Fruit fly (Drosophila melanogaster) whole organism, wandering third instar larva: ENCODE results near the gene CG3408.

ENCODE experiments used
- Abd-B ChIP-seq: fragments of >200 bp; optimal IDR thresholded peaks from 2 replicates; lab custom pipeline; 2017; ENCODE audit warnings: missing biosample characterization, missing genetic modification characterization
- CG32264 ChIP-seq: fragments of 200-800 bp; sonication (Bioruptor generic); optimal IDR thresholded peaks from 2 replicates; lab custom pipeline; 2016; ENCODE audit warnings: missing biosample characterization, missing genetic modification characterization
- CG9705 ChIP-seq: fragments of 200-800 bp; sonication (Bioruptor generic); optimal IDR thresholded peaks from 2 replicates; lab custom pipeline; 2018; ENCODE audit warnings: missing biosample characterization, mild to moderate bottlenecking, missing genetic modification characterization
- CrebA ChIP-seq: fragments of 200-800 bp; sonication (Bioruptor generic); optimal IDR thresholded peaks from 2 replicates; lab custom pipeline; 2016; ENCODE audit warnings: missing biosample characterization, mild to moderate bottlenecking, missing genetic modification characterization, borderline replicate concordance
- Dif ChIP-seq: fragments of 200-275, 200-300 bp; sonication (Bioruptor generic); optimal IDR thresholded peaks from 2 replicates; lab custom pipeline; 2018; ENCODE audit warnings: missing biosample characterization, missing genetic modification characterization; ENCODE audit not compliant: partially characterized antibody
- GATAd ChIP-seq: sonication (Bioruptor generic); optimal IDR thresholded peaks from 2 replicates; lab custom pipeline; 2016; ENCODE audit warnings: missing biosample characterization, missing genetic modification characterization
- HLH106 ChIP-seq: fragments of 200-800 bp; optimal IDR thresholded peaks from 3 replicates; lab custom pipeline; 2019; ENCODE audit warnings: missing biosample characterization, mild to moderate bottlenecking, missing genetic modification characterization, moderate library complexity
- Hnf4 ChIP-seq: fragments of 200-800 bp; sonication (Bioruptor generic); optimal IDR thresholded peaks from 2 replicates; lab custom pipeline; 2016; ENCODE audit warnings: missing biosample characterization, mild to moderate bottlenecking, missing genetic modification characterization
- Hr78 ChIP-seq: fragments of >200 bp; optimal IDR thresholded peaks from 2 replicates; lab custom pipeline; 2017; ENCODE audit warnings: missing biosample characterization, missing genetic modification characterization
- Hr83 ChIP-seq: fragments of 200-300 bp; sonication (Bioruptor generic); optimal IDR thresholded peaks from 2 replicates; lab custom pipeline; 2016; ENCODE audit warnings: missing biosample characterization, mild to moderate bottlenecking, missing genetic modification characterization, moderate library complexity; ENCODE audit not compliant: poor library complexity, severe bottlenecking
- Jra ChIP-seq: sonication (Bioruptor generic); optimal IDR thresholded peaks from 2 replicates; lab custom pipeline; 2016; ENCODE audit warnings: missing biosample characterization, missing genetic modification characterization
- Mio ChIP-seq: sonication (Bioruptor generic); optimal IDR thresholded peaks from 2 replicates; lab custom pipeline; 2016; ENCODE audit warnings: missing biosample characterization, missing genetic modification characterization
- Myc ChIP-seq: fragments of >200 bp; optimal IDR thresholded peaks from 2 replicates; lab custom pipeline; 2017
- N ChIP-seq: fragments of >200 bp; optimal IDR thresholded peaks from 2 replicates; lab custom pipeline; 2018; ENCODE audit warnings: missing biosample characterization, missing external identifiers, missing genetic modification characterization
- OdsH ChIP-seq: fragments of 200-800 bp; sonication (Bioruptor generic); optimal IDR thresholded peaks from 2 replicates; lab custom pipeline; 2016; ENCODE audit warnings: missing biosample characterization, mild to moderate bottlenecking, missing genetic modification characterization
- Rel ChIP-seq, 2 experiments: fragments of 200-800 bp; sonication (Bioruptor generic) in 1 of 2; optimal IDR thresholded peaks; 2 replicates in 1 of 2; 3 replicates in 1 of 2; lab custom pipeline; 2016 to 2019; ENCODE audit warnings: mild to moderate bottlenecking in 2 of 2, missing biosample characterization in 2 of 2, missing genetic modification characterization in 2 of 2, moderate library complexity in 1 of 2
- Sp1 ChIP-seq: fragments of 200-800 bp; sonication (Bioruptor generic); optimal IDR thresholded peaks from 3 replicates; lab custom pipeline; 2019; ENCODE audit warnings: missing biosample characterization, mild to moderate bottlenecking, missing genetic modification characterization, moderate library complexity
- Vsx2 ChIP-seq: fragments of 200-300, 225-300 bp; sonication (Bioruptor generic); optimal IDR thresholded peaks from 2 replicates; lab custom pipeline; 2018; ENCODE audit warnings: missing biosample characterization, missing genetic modification characterization; ENCODE audit not compliant: partially characterized antibody
- br ChIP-seq: fragments of 200-800 bp; sonication (Bioruptor generic); optimal IDR thresholded peaks from 2 replicates; lab custom pipeline; 2016; ENCODE audit warnings: missing biosample characterization, missing genetic modification characterization
- brk ChIP-seq: fragments of 200-800 bp; sonication (Bioruptor generic); optimal IDR thresholded peaks from 2 replicates; lab custom pipeline; 2016; ENCODE audit warnings: missing biosample characterization, mild to moderate bottlenecking, missing genetic modification characterization
- dl ChIP-seq, 2 experiments: fragments of 175-275, 200-275 bp in 1 of 2; fragments of 200-275 bp in 1 of 2; sonication (Bioruptor generic); optimal IDR thresholded peaks; lab custom pipeline; 2018; ENCODE audit warnings: mild to moderate bottlenecking in 2 of 2, missing biosample characterization in 2 of 2, missing genetic modification characterization in 2 of 2, moderate library complexity in 2 of 2; ENCODE audit not compliant: partially characterized antibody in 2 of 2, insufficient read depth in 1 of 2
- dmrt93B ChIP-seq: fragments of 200-800 bp; sonication (Bioruptor generic); optimal IDR thresholded peaks from 2 replicates; lab custom pipeline; 2018; ENCODE audit warnings: missing biosample characterization, mild to moderate bottlenecking, missing genetic modification characterization
- dsf ChIP-seq: sonication (Bioruptor generic); optimal IDR thresholded peaks from 2 replicates; lab custom pipeline; 2016; ENCODE audit warnings: missing biosample characterization, missing genetic modification characterization, borderline replicate concordance
- ey ChIP-seq: fragments of 200-800 bp; sonication (Bioruptor generic); optimal IDR thresholded peaks from 2 replicates; lab custom pipeline; 2016; ENCODE audit warnings: missing biosample characterization, missing genetic modification characterization
- foxo ChIP-seq, 2 experiments: fragments of 200-800 bp; sonication (Bioruptor generic); optimal IDR thresholded peaks; 2 replicates in 1 of 2; 3 replicates in 1 of 2; lab custom pipeline; 2016 to 2017; ENCODE audit warnings: missing biosample characterization in 2 of 2, missing genetic modification characterization in 2 of 2
- fru ChIP-seq: fragments of 200-800 bp; sonication (Bioruptor generic); optimal IDR thresholded peaks from 3 replicates; lab custom pipeline; 2016; ENCODE audit warnings: missing biosample characterization, mild to moderate bottlenecking, missing genetic modification characterization
- h ChIP-seq: fragments of 200-800 bp; sonication (Bioruptor generic); optimal IDR thresholded peaks from 3 replicates; lab custom pipeline; 2016; ENCODE audit warnings: missing biosample characterization, mild to moderate bottlenecking, missing genetic modification characterization
- lola ChIP-seq: fragments of >200 bp; optimal IDR thresholded peaks from 2 replicates; lab custom pipeline; 2017; ENCODE audit warnings: missing biosample characterization, missing genetic modification characterization
- pan ChIP-seq: fragments of >200 bp; optimal IDR thresholded peaks from 2 replicates; lab custom pipeline; 2017
- psq ChIP-seq: fragments of 200-800 bp; sonication (Bioruptor generic); optimal IDR thresholded peaks from 3 replicates; lab custom pipeline; 2017; ENCODE audit warnings: missing biosample characterization, mild to moderate bottlenecking, missing genetic modification characterization, moderate library complexity
- rgr ChIP-seq: fragments of 200-800 bp; sonication (Bioruptor generic); optimal IDR thresholded peaks from 3 replicates; lab custom pipeline; 2016; ENCODE audit warnings: missing biosample characterization, mild to moderate bottlenecking, missing genetic modification characterization
- sage ChIP-seq: fragments of 200-800 bp; sonication (Bioruptor generic); optimal IDR thresholded peaks from 2 replicates; lab custom pipeline; 2016; ENCODE audit warnings: missing biosample characterization, mild to moderate bottlenecking, missing genetic modification characterization
- tai ChIP-seq: sonication (Bioruptor generic); optimal IDR thresholded peaks from 2 replicates; lab custom pipeline; 2016; ENCODE audit warnings: missing biosample characterization, missing genetic modification characterization
- usp ChIP-seq: fragments of >200 bp; optimal IDR thresholded peaks from 2 replicates; lab custom pipeline; 2017; ENCODE audit warnings: missing biosample characterization, missing genetic modification characterization
- woc ChIP-seq: sonication (Bioruptor generic); optimal IDR thresholded peaks from 2 replicates; lab custom pipeline; 2016; ENCODE audit warnings: missing biosample characterization, mild to moderate bottlenecking, missing genetic modification characterization

CG3408 gene

DNA sequence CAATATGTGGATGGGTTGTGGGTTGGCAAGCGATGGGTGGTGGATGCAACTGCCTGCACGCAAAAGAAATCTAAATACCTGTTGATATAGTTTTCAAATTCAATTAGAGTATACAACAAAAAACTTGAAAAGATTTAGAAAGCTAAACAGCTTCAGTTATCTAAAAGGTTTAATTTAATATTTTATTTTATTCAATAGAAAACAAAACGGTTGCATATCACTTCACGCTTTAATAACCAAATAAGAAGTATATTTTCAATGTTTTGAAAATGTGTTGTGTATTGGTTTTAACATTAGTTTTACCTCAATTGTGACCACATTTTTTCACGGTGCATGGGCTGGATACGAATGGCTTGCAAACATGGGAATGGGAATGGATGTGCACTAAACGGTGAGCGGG, 19.8 kb downstream of the CG3408 start:
- TF ChIP-seq N (GFP tag; lab: Kevin White, UChicago) = no peak
- no peak for TF ChIP-seq CrebA (GFP tag; lab: Kevin White, UChicago)
- TF ChIP-seq OdsH (GFP tag; lab: Kevin White, UChicago) = no peak
- TF ChIP-seq Hr83 (GFP tag; lab: Kevin White, UChicago) = no peak
- no peak for TF ChIP-seq dsf (GFP tag; lab: Kevin White, UChicago)
- no peak for TF ChIP-seq dmrt93B (GFP tag; lab: Kevin White, UChicago)
- no peak for TF ChIP-seq pan (lab: Kevin White, UChicago)
- TF ChIP-seq fru (GFP tag; lab: Kevin White, UChicago) = no peak
- TF ChIP-seq, all 38 proteins: peak for 0

DNA sequence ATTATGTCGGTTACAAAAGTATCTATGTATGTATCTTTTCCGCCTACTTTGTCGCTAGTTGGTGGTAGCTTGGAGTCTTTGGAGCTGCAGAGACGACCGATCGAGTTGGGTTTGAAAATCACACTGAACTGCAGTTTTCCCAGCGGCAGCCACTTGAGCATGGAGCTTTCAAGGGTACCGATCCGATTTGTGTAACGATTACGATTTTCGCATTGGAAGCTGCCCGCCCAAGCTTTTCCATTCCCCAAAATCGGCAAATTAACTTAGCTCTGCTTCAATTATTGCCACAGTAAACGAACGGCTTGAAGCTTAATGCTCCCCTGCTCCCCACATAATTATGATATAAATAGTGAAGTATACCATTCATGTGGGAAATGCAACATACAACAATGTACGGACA, 20.2 kb downstream of the CG3408 start, which contains the start of gene CG32036:
Gene CG32036, minus strand, starts transcription at position 101 of the 400 bp plus-strand sequence.
- TF ChIP-seq Mio (no peak), woc (GFP tag; lab: Kevin White, UChicago) (no peak), CG32264 (GFP tag; lab: Kevin White, UChicago) (no peak), Jra (GFP tag; lab: Kevin White, UChicago) (no peak), sage (no peak), HLH106 (tag; lab: Kevin White, UChicago) (no peak), Sp1 (GFP tag; lab: Kevin White, UChicago) (no peak), br (GFP tag; lab: Kevin White, UChicago) (no peak), Dif (GFP tag; lab: Kevin White, UChicago) (no peak), tai (GFP tag; lab: Kevin White, UChicago) (no peak), ey (GFP tag; lab: Kevin White, UChicago) (no peak)

DNA sequence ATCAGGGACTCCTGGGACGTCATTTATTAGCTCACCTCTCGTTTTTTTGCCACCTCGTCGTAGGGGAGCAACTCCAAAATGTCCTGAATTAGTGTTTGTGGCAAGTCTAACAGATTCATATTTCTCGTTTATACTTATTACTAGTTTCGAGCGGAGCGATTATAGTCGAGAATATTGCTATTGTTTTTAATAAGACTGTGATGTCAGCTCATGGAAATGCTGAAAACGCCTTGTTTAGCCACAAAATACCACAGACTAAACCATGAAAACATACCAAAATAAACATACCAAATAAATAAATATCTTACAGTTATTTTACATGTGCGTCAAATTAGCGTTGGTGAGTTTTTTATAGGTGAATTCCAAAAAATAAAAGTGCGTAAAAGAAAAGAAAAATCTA, 21.8 kb downstream of the CG3408 start, which contains the start of gene pall:
Gene pall, minus strand, starts transcription at position 205 of the 400 bp plus-strand sequence.
- TF ChIP-seq brk (GFP tag; lab: Kevin White, UChicago) (no peak), Rel (GFP tag; optimal IDR thresholded peaks at IDR 0.05; lab: Kevin White, UChicago) (no peak), Rel (tag; optimal IDR thresholded peaks at IDR 0.05; lab: Kevin White, UChicago) (peak; percentile 40), Myc (lab: Kevin White, UChicago) (peak; percentile 48), psq (no peak)

DNA sequence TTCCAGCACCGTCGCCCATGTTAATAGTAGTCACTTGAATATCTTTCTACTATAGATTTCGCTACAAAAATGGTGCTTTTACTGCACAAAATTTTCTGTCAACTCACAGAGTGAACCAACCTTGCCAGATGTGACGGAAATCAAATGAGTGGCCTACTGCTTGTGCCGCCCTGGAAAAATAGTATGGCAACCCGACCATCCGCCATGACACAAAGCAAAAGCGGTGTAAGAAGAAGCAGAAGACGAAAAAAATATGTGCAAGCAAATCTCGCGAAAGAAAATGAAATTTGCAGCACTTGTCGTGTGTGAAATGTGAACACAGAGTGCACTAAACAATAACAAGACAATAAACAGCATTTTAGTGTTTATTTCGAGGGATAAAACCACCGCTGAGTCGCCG, 32.6 kb downstream of the CG3408 start, which contains the start of the genes Uch-L5 and Jarid2:
Gene Uch-L5, minus strand, starts transcription at position 137 of the 400 bp plus-strand sequence.
Gene Jarid2, plus strand, starts transcription at position 210 of the 400 bp plus-strand sequence.
- TF ChIP-seq brk (GFP tag; lab: Kevin White, UChicago) (no peak), N (GFP tag; lab: Kevin White, UChicago) (no peak), Mio (no peak), Hr78 (no peak), tai (GFP tag; lab: Kevin White, UChicago) (no peak), CG9705 (GFP tag; lab: Kevin White, UChicago) (peak; percentile 37), br (GFP tag; lab: Kevin White, UChicago) (no peak), Vsx2 (GFP tag; lab: Kevin White, UChicago) (no peak), CrebA (GFP tag; lab: Kevin White, UChicago) (no peak), Rel (GFP tag; optimal IDR thresholded peaks at IDR 0.05; lab: Kevin White, UChicago) (no peak), Rel (tag; optimal IDR thresholded peaks at IDR 0.05; lab: Kevin White, UChicago) (peak; percentile 51), rgr (GFP tag; lab: Kevin White, UChicago) (peak; percentile 68), ey (GFP tag; lab: Kevin White, UChicago) (peak; percentile 47), lola (GFP tag; lab: Kevin White, UChicago) (no peak), Hnf4 (GFP tag; lab: Kevin White, UChicago) (no peak), OdsH (GFP tag; lab: Kevin White, UChicago) (peak; percentile 35), sage (no peak), Dif (GFP tag; lab: Kevin White, UChicago) (no peak), h (GFP tag; lab: Kevin White, UChicago) (peak; percentile 66), Jra (GFP tag; lab: Kevin White, UChicago) (no peak), dl (GFP tag; optimal IDR thresholded peaks at IDR 0.05; lab: Kevin White, UChicago; ENCODE audit: insufficient read depth in 1 of 2, partially characterized antibody in 2 of 2) (no peak), HLH106 (tag; lab: Kevin White, UChicago) (peak; percentile 48), fru (GFP tag; lab: Kevin White, UChicago) (peak; percentile 49), usp (no peak), Sp1 (GFP tag; lab: Kevin White, UChicago) (peak; percentile 55), CG32264 (GFP tag; lab: Kevin White, UChicago) (no peak), psq (peak; percentile 70), GATAd (GFP tag; lab: Kevin White, UChicago) (no peak), woc (GFP tag; lab: Kevin White, UChicago) (no peak), Abd-B (no peak), Hr83 (GFP tag; lab: Kevin White, UChicago) (peak; percentile 83), foxo (GFP tag; optimal IDR thresholded peaks at IDR 0.05; lab: Kevin White, UChicago) (peak in 1 of 2 experiments; percentile 78)
- TF ChIP-seq, all 38 proteins: peak for 12
